Worm (Caenorhabditis elegans) whole organism, L4/young adult: Measurements from ENCODE around the gene dmsr-11.

Experiments used
- dao-5 ChIP-seq: sonication (generic microtip); optimal IDR thresholded peaks from 2 replicates; lab custom pipeline; 2016; ENCODE audit warnings: missing genotype, missing genetic modification characterization, moderate library complexity, missing compliant biosample characterization
- him-1 ChIP-seq: sonication (generic microtip); optimal IDR thresholded peaks from 2 replicates; lab custom pipeline; 2016; ENCODE audit warnings: missing genotype, missing genetic modification reagents, missing genetic modification characterization, missing compliant biosample characterization

DNA sequence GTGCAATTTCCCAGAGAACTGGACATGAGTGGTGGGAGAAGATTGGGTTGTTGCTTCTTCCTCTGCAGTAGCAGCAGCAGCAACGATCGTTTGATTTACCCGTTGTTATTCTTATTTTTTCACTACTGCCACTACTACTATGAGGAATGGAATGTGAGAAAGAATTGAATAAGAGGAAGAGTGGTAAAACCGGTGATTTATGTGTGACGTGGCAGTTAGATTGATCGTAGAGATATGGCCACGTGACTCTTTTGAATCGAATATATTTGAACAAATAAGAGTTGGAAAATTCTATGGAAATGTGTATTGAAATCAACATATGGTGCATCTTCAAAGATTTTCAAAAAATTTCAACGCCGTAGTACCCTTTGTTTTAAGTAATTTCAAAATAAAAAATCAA lies 7.6 kb downstream of the dmsr-11 start:
- TF ChIP-seq him-1 (tag; lab: Kevin White, UChicago) (no peak), dao-5 (tag; lab: Kevin White, UChicago) (no peak)
